Worm (Caenorhabditis elegans) whole organism, L2 larva: ENCODE results near the gene C02C6.14.

Experiments used
- F13H6.1 ChIP-seq: sonication (generic microtip); optimal IDR thresholded peaks from 2 replicates; lab custom pipeline; 2016; ENCODE audit warnings: missing genetic modification characterization, missing compliant biosample characterization
- ZK546.5 ChIP-seq: sonication (generic microtip); optimal IDR thresholded peaks from 2 replicates; lab custom pipeline; 2017; ENCODE audit warnings: missing biosample characterization, missing genetic modification characterization
- lin-13 ChIP-seq: fragments of 150-350 bp; optimal IDR thresholded peaks from 2 replicates; lab custom pipeline; 2014; ENCODE audit warnings: missing biosample characterization, missing genetic modification reagents, missing genetic modification characterization
- mdl-1 ChIP-seq, 2 experiments: fragments of 150-350 bp in 1 of 2; sonication (generic microtip) in 1 of 2; optimal IDR thresholded peaks; 2 replicates each; lab custom pipeline; 2017; ENCODE audit warnings: missing biosample characterization in 2 of 2, missing genetic modification characterization in 2 of 2
- nhr-11 ChIP-seq: fragments of 150-350 bp; optimal IDR thresholded peaks from 2 replicates; lab custom pipeline; 2014; ENCODE audit warnings: missing biosample characterization, missing genetic modification characterization
- nhr-12 ChIP-seq: fragments of 150-350 bp; optimal IDR thresholded peaks from 2 replicates; lab custom pipeline; 2014; ENCODE audit warnings: missing biosample characterization, missing genetic modification characterization
- nhr-25 ChIP-seq: fragments of 150-350 bp; sonication (generic microtip); optimal IDR thresholded peaks from 3 replicates; lab custom pipeline; 2014; ENCODE audit warnings: missing biosample characterization, missing genetic modification characterization
- nhr-6 ChIP-seq: fragments of 150-350 bp; optimal IDR thresholded peaks from 2 replicates; lab custom pipeline; 2014; ENCODE audit warnings: missing biosample characterization, missing genetic modification characterization
- zag-1 ChIP-seq: fragments of 150-350 bp; optimal IDR thresholded peaks from 2 replicates; lab custom pipeline; 2014; ENCODE audit warnings: missing biosample characterization, missing genetic modification characterization
- ztf-11 ChIP-seq: sonication (generic microtip); optimal IDR thresholded peaks from 2 replicates; lab custom pipeline; 2017; ENCODE audit warnings: missing biosample characterization, missing genetic modification characterization
- ztf-4 ChIP-seq: fragments of 150-350 bp; optimal IDR thresholded peaks from 2 replicates; lab custom pipeline; 2014; ENCODE audit warnings: missing biosample characterization, missing genetic modification characterization

- TF ChIP-seq ztf-4 (no peak), lin-13 (GFP tag; lab: Kevin White, UChicago) (no peak), nhr-25 (tag; lab: Kevin White, UChicago) (no peak), zag-1 (tag; lab: Kevin White, UChicago) (no peak), nhr-11 (tag; lab: Kevin White, UChicago) (no peak), nhr-6 (tag; lab: Kevin White, UChicago) (no peak), ztf-11 (tag; lab: Kevin White, UChicago) (no peak), mdl-1 (tag; optimal IDR thresholded peaks at IDR 0.05; lab: Kevin White, UChicago) (no peak), ZK546.5 (tag; lab: Kevin White, UChicago) (no peak), F13H6.1 (tag; lab: Kevin White, UChicago) (no peak), nhr-12 (no peak)
Measured at ce11 chrX:15528472-15528871, 9.0 kb upstream of the C02C6.14 start.
